Worm (Caenorhabditis elegans) whole organism, L1 larva: ENCODE data around the gene ZK563.7.

Source experiments
- C16A3.4 ChIP-seq: fragments of 150-350 bp; optimal IDR thresholded peaks from 2 replicates; lab custom pipeline; 2014; ENCODE audit warnings: missing biosample characterization, missing genetic modification characterization
- F16B12.6 ChIP-seq: fragments of 150-350 bp; optimal IDR thresholded peaks from 2 replicates; lab custom pipeline; 2014; ENCODE audit warnings: missing biosample characterization, missing genetic modification characterization
- blmp-1 ChIP-seq: fragments of 150-350 bp; optimal IDR thresholded peaks from 2 replicates; lab custom pipeline; 2014; ENCODE audit warnings: missing biosample characterization, missing genetic modification characterization
- ceh-88 ChIP-seq: fragments of 200-800 bp; sonication (Bioruptor generic); IDR thresholded peaks from 2 replicates; pipeline ENCODE4 v1.3.6; 2022; ENCODE audit warnings: missing genetic modification characterization, missing compliant biosample characterization
- ces-1 ChIP-seq: fragments of 150-350 bp; optimal IDR thresholded peaks from 2 replicates; lab custom pipeline; 2014; ENCODE audit warnings: missing biosample characterization, missing genetic modification reagents, missing genetic modification characterization
- dpl-1 ChIP-seq, 3 experiments: fragments of 150-350 bp in 2 of 3; sonication (generic microtip) in 1 of 3; optimal IDR thresholded peaks; 2 replicates each; lab custom pipeline; 2014 to 2017; ENCODE audit warnings: missing biosample characterization in 3 of 3, missing genetic modification characterization in 3 of 3, missing genetic modification reagents in 3 of 3
- efl-1 ChIP-seq, 4 experiments: fragments of 150-350 bp; optimal IDR thresholded peaks in 3 of 4; peaks in 1 of 4; 1 replicate in 1 of 4; 2 replicates in 3 of 4; lab custom pipeline; 2014; ENCODE audit warnings: missing biosample characterization in 2 of 4, missing genetic modification characterization in 2 of 4, missing genetic modification reagents in 2 of 4
- efl-3 ChIP-seq: fragments of 200-800 bp; sonication (Bioruptor generic); optimal IDR thresholded peaks from 2 replicates; lab custom pipeline; 2018; ENCODE audit warnings: mild to moderate bottlenecking, missing genetic modification characterization, missing compliant biosample characterization
- elt-2 ChIP-seq: sonication (generic microtip); optimal IDR thresholded peaks from 2 replicates; lab custom pipeline; 2016; ENCODE audit warnings: missing genetic modification characterization, mild to moderate bottlenecking, inconsistent platforms, missing compliant biosample characterization, missing genetic modification reagents
- elt-3 ChIP-seq, 6 experiments: fragments of 150-350 bp in 1 of 6; sonication (generic microtip); optimal IDR thresholded peaks; 2 replicates each; lab custom pipeline; 2017 to 2018; ENCODE audit warnings: missing biosample characterization in 6 of 6, missing genetic modification characterization in 6 of 6, inconsistent platforms in 1 of 6
- fkh-10 ChIP-seq: sonication (generic microtip); optimal IDR thresholded peaks from 2 replicates; lab custom pipeline; 2017; ENCODE audit warnings: missing biosample characterization, missing genetic modification reagents, missing genetic modification characterization
- fkh-4 ChIP-seq: sonication (generic microtip); optimal IDR thresholded peaks from 2 replicates; lab custom pipeline; 2016; ENCODE audit warnings: missing compliant biosample characterization, missing genetic modification characterization, borderline replicate concordance
- hpl-2 ChIP-seq: fragments of 150-350 bp; optimal IDR thresholded peaks from 2 replicates; lab custom pipeline; 2014; ENCODE audit warnings: missing biosample characterization, missing genetic modification reagents, missing genetic modification characterization
- lin-14 ChIP-seq: fragments of 200-800 bp; sonication (Bioruptor generic); optimal IDR thresholded peaks from 2 replicates; lab custom pipeline; 2018; ENCODE audit warnings: mild to moderate bottlenecking, missing genetic modification characterization, moderate library complexity, missing compliant biosample characterization
- lin-35 ChIP-seq, 2 experiments: fragments of 150-350 bp; optimal IDR thresholded peaks; 2 replicates each; lab custom pipeline; 2014; ENCODE audit warnings: missing biosample characterization in 2 of 2, missing genetic modification characterization in 2 of 2, missing genetic modification reagents in 2 of 2
- lsy-2 ChIP-seq, 2 experiments: fragments of 150-350 bp; optimal IDR thresholded peaks; 2 replicates each; lab custom pipeline; 2014; ENCODE audit warnings: missing biosample characterization in 2 of 2, missing genetic modification characterization in 2 of 2
- mdl-1 ChIP-seq, 2 experiments: fragments of 150-350 bp; optimal IDR thresholded peaks; 2 replicates each; lab custom pipeline; 2014 to 2017; ENCODE audit warnings: missing biosample characterization in 2 of 2, missing genetic modification characterization in 2 of 2, inconsistent platforms in 1 of 2
- mef-2 ChIP-seq: fragments of 150-350 bp; optimal IDR thresholded peaks from 2 replicates; lab custom pipeline; 2014; ENCODE audit warnings: missing biosample characterization, missing genetic modification characterization
- mep-1 ChIP-seq: fragments of 150-350 bp; optimal IDR thresholded peaks from 2 replicates; lab custom pipeline; 2014; ENCODE audit warnings: missing biosample characterization, missing genetic modification characterization
- nhr-19 ChIP-seq: fragments of 200-800 bp; sonication (Bioruptor generic); conservative IDR thresholded peaks from 2 replicates; pipeline ENCODE4 v1.3.6; 2022; ENCODE audit warnings: missing genetic modification characterization, missing compliant biosample characterization
- nhr-20 ChIP-seq: sonication (generic microtip); optimal IDR thresholded peaks from 2 replicates; lab custom pipeline; 2016; ENCODE audit warnings: mild to moderate bottlenecking, missing genetic modification characterization, missing compliant biosample characterization
- nhr-237 ChIP-seq: fragments of 150-350 bp; optimal IDR thresholded peaks from 2 replicates; lab custom pipeline; 2014; ENCODE audit warnings: missing biosample characterization, missing genetic modification characterization
- nhr-47 ChIP-seq: sonication (generic microtip); optimal IDR thresholded peaks from 2 replicates; lab custom pipeline; 2016; ENCODE audit warnings: mild to moderate bottlenecking, missing genetic modification characterization, moderate library complexity, missing compliant biosample characterization
- nhr-71 ChIP-seq: sonication (generic microtip); optimal IDR thresholded peaks from 2 replicates; lab custom pipeline; 2016; ENCODE audit warnings: mild to moderate bottlenecking, missing genetic modification characterization, moderate library complexity, missing compliant biosample characterization
- nhr-77 ChIP-seq: fragments of 150-350 bp; optimal IDR thresholded peaks from 2 replicates; lab custom pipeline; 2014; ENCODE audit warnings: missing biosample characterization, missing genetic modification characterization
- nhr-84 ChIP-seq: sonication (generic microtip); optimal IDR thresholded peaks from 2 replicates; lab custom pipeline; 2017; ENCODE audit warnings: missing biosample characterization, missing genetic modification characterization
- nhr-85 ChIP-seq: sonication (generic microtip); peaks from one replicate; lab custom pipeline; 2016; ENCODE audit warnings: missing genetic modification characterization, inconsistent platforms, missing compliant biosample characterization
- nhr-90 ChIP-seq: sonication (generic microtip); optimal IDR thresholded peaks from 2 replicates; lab custom pipeline; 2016; ENCODE audit warnings: mild to moderate bottlenecking, missing genetic modification characterization, missing compliant biosample characterization; ENCODE audit not compliant: poor library complexity
- rnt-1 ChIP-seq: sonication (generic microtip); optimal IDR thresholded peaks from 2 replicates; lab custom pipeline; 2016; ENCODE audit warnings: mild to moderate bottlenecking, missing genetic modification characterization, moderate library complexity, missing compliant biosample characterization
- skn-1 ChIP-seq: fragments of 150-350 bp; optimal IDR thresholded peaks from 2 replicates; lab custom pipeline; 2014; ENCODE audit warnings: missing biosample characterization, missing genetic modification characterization
- snpc-4 ChIP-seq: fragments of 150-350 bp; optimal IDR thresholded peaks from 2 replicates; lab custom pipeline; 2014; ENCODE audit warnings: missing biosample characterization, missing genetic modification characterization
- snu-23 ChIP-seq: sonication (generic microtip); optimal IDR thresholded peaks from 2 replicates; lab custom pipeline; 2016; ENCODE audit warnings: missing genetic modification characterization, missing compliant biosample characterization
- unc-130 ChIP-seq: fragments of 150-350 bp; optimal IDR thresholded peaks from 2 replicates; lab custom pipeline; 2017; ENCODE audit warnings: missing biosample characterization, missing genetic modification characterization, inconsistent platforms
- unc-62 ChIP-seq: fragments of 150-350 bp; optimal IDR thresholded peaks from 2 replicates; lab custom pipeline; 2014; ENCODE audit warnings: missing biosample characterization, missing genetic modification reagents, missing genetic modification characterization
- zag-1 ChIP-seq: fragments of 150-350 bp; optimal IDR thresholded peaks from 2 replicates; lab custom pipeline; 2014; ENCODE audit warnings: missing biosample characterization, missing genetic modification characterization
- zip-4 ChIP-seq: fragments of 200-800 bp; sonication (Bioruptor generic); optimal IDR thresholded peaks from 2 replicates; lab custom pipeline; 2018; ENCODE audit warnings: mild to moderate bottlenecking, missing genetic modification characterization, moderate library complexity, missing compliant biosample characterization
- ztf-11 ChIP-seq, 2 experiments: sonication (generic microtip); optimal IDR thresholded peaks; 2 replicates each; lab custom pipeline; 2016 to 2017; ENCODE audit warnings: missing genetic modification characterization in 2 of 2, missing biosample characterization in 1 of 2, missing compliant biosample characterization in 1 of 2

ZK563.7 gene

ce11 chrX:3343620-3344197 lies 36.6 kb upstream of the ZK563.7 start:
- peak; percentile 15 for TF ChIP-seq rnt-1 (tag; lab: Kevin White, UChicago)
- TF ChIP-seq zag-1 (tag; lab: Kevin White, UChicago): no peak
- TF ChIP-seq efl-1 (optimal IDR thresholded peaks at IDR 0.05; lab: Kevin White, UChicago): no peak
- no peak for TF ChIP-seq efl-1 (GFP tag; optimal IDR thresholded peaks at IDR 0.05 in 1 of 2; lab: Kevin White, UChicago)
- peak; percentile 9 for TF ChIP-seq blmp-1 (tag; lab: Kevin White, UChicago)
- TF ChIP-seq lin-14 (GFP tag; lab: Kevin White, UChicago): peak; percentile 48
- TF ChIP-seq lin-35 (GFP tag; optimal IDR thresholded peaks at IDR 0.05; lab: Kevin White, UChicago): peak in 1 of 2 experiments; percentile 1
- peak; percentile 49 for TF ChIP-seq nhr-85 (tag; lab: Kevin White, UChicago)
- TF ChIP-seq snu-23 (GFP tag; lab: Kevin White, UChicago): peak; percentile 7
- TF ChIP-seq, all 84 proteins: peak for 6

DNA sequence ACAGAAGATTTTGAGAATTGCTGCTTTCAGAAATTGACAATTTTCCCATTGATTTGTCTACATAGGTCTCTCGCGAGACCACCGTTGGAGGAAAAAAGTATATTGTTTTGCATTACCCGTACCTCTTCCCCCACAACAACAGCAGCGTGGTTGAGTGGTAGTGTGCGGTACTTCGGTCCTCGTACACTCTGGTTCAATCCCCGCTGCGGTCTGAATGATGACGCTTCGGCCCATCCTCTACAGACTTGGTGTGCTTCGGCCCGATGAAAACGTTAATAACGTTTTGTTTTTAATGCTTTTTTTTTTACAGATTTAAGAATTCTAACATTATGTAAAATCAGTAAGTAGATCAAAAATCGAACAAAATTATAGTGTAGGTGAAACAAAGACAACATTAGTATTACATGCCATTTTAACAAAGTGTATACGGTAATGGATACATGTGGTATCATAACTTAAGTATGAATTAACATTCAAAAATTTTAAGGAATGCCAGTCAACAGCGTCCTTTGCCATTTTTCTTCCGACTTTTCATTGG lies 32.3 kb upstream of the ZK563.7 start, which contains the start of gene ZK816.3:
TSS of gene ZK816.3 (plus strand) at position 488 of the 538 bp plus-strand sequence.
- TF ChIP-seq lin-14 (GFP tag; lab: Kevin White, UChicago) (peak; percentile 36), ces-1 (no peak), F16B12.6 (no peak), elt-2 (tag; lab: Kevin White, UChicago) (no peak), mdl-1 (tag; optimal IDR thresholded peaks at IDR 0.05; lab: Kevin White, UChicago) (no peak), mep-1 (tag; lab: Kevin White, UChicago) (peak; percentile 38), lin-35 (GFP tag; optimal IDR thresholded peaks at IDR 0.05; lab: Kevin White, UChicago) (peak in 1 of 2 experiments; percentile 41), nhr-47 (tag; lab: Kevin White, UChicago) (peak; percentile 41), snu-23 (GFP tag; lab: Kevin White, UChicago) (peak; percentile 58), fkh-10 (GFP tag; lab: Kevin White, UChicago) (no peak), efl-3 (GFP tag; lab: Kevin White, UChicago) (no peak), skn-1 (tag; lab: Kevin White, UChicago) (peak; percentile 46), zip-4 (GFP tag; lab: Kevin White, UChicago) (no peak), nhr-237 (no peak), elt-3 (tag; optimal IDR thresholded peaks at IDR 0.05; lab: Kevin White, UChicago) (peak in 1 of 6 experiments; percentile 2), mef-2 (tag; lab: Kevin White, UChicago) (no peak), unc-130 (tag; lab: Kevin White, UChicago) (peak; percentile 9), unc-62 (GFP tag; lab: Kevin White, UChicago) (no peak), snpc-4 (tag; lab: Kevin White, UChicago) (no peak), dpl-1 (GFP tag; optimal IDR thresholded peaks at IDR 0.05; lab: Kevin White, UChicago) (no peak), nhr-84 (tag; lab: Kevin White, UChicago) (no peak), C16A3.4 (tag; lab: Kevin White, UChicago) (peak; percentile 23), nhr-20 (tag; lab: Kevin White, UChicago) (peak; percentile 41), ceh-88 (GFP tag; lab: Robert Waterston, UW) (no peak), ztf-11 (tag; optimal IDR thresholded peaks at IDR 0.05; lab: Kevin White, UChicago) (no peak), lsy-2 (tag; optimal IDR thresholded peaks at IDR 0.05; lab: Kevin White, UChicago) (peak in 1 of 2 experiments; percentile 27), nhr-77 (no peak), hpl-2 (no peak), fkh-4 (tag; lab: Kevin White, UChicago) (no peak), rnt-1 (tag; lab: Kevin White, UChicago) (peak; percentile 64), nhr-71 (tag; lab: Kevin White, UChicago) (peak; percentile 36), nhr-90 (tag; lab: Kevin White, UChicago) (peak; percentile 63), nhr-19 (GFP tag; lab: Robert Waterston, UW) (peak; percentile 30; the same call in 1 of the 2 replicates)
